Worm (Caenorhabditis elegans) whole organism, late embryonic: ENCODE results near the gene F35A5.2.
A peak's percentile ranks its signal among the peaks of the same experiment; 100 is the strongest.

ENCODE experiments used
- ama-1 ChIP-seq: fragments of 150-350 bp; optimal IDR thresholded peaks from 2 replicates; lab custom pipeline; 2014
- ceh-14 ChIP-seq: sonication (generic microtip); optimal IDR thresholded peaks from 2 replicates; lab custom pipeline; 2016; ENCODE audit warnings: missing genotype, missing genetic modification characterization, missing compliant biosample characterization
- ceh-18 ChIP-seq: sonication (generic microtip); optimal IDR thresholded peaks from 2 replicates; lab custom pipeline; 2016; ENCODE audit warnings: missing genetic modification characterization, missing compliant biosample characterization
- ceh-19 ChIP-seq: fragments of 200-800 bp; sonication (Bioruptor generic); optimal IDR thresholded peaks from 2 replicates; lab custom pipeline; 2018; ENCODE audit warnings: mild to moderate bottlenecking, missing genetic modification characterization, missing compliant biosample characterization
- ceh-22 ChIP-seq: sonication (generic microtip); optimal IDR thresholded peaks from 2 replicates; lab custom pipeline; 2017; ENCODE audit warnings: missing biosample characterization, missing genetic modification characterization
- ceh-24 ChIP-seq: sonication (generic microtip); optimal IDR thresholded peaks from 2 replicates; lab custom pipeline; 2016; ENCODE audit warnings: mild to moderate bottlenecking, missing genetic modification characterization, missing compliant biosample characterization
- ceh-30 ChIP-seq: fragments of 150-350 bp; optimal IDR thresholded peaks from 2 replicates; lab custom pipeline; 2014; ENCODE audit warnings: missing biosample characterization, missing genetic modification characterization
- ceh-31 ChIP-seq: sonication (generic microtip); optimal IDR thresholded peaks from 2 replicates; lab custom pipeline; 2016; ENCODE audit warnings: missing genetic modification characterization, missing compliant biosample characterization
- ceh-45 ChIP-seq: fragments of 200-800 bp; sonication (Bioruptor generic); IDR thresholded peaks from 2 replicates; pipeline ENCODE4 v1.3.6; 2022; ENCODE audit warnings: missing genetic modification reagents, missing genetic modification characterization, missing compliant biosample characterization
- dmd-4 ChIP-seq: sonication (generic microtip); optimal IDR thresholded peaks from 2 replicates; lab custom pipeline; 2016; ENCODE audit warnings: borderline replicate concordance, missing genetic modification characterization, missing compliant biosample characterization
- elt-2 ChIP-seq: sonication (generic microtip); optimal IDR thresholded peaks from 2 replicates; lab custom pipeline; 2016; ENCODE audit warnings: missing genetic modification reagents, missing genetic modification characterization, missing compliant biosample characterization
- elt-4 ChIP-seq: sonication (generic microtip); optimal IDR thresholded peaks from 2 replicates; lab custom pipeline; 2016; ENCODE audit warnings: missing genetic modification characterization, missing compliant biosample characterization
- fax-1 ChIP-seq: sonication (generic microtip); optimal IDR thresholded peaks from 2 replicates; lab custom pipeline; 2016; ENCODE audit warnings: missing genotype, missing genetic modification characterization, missing compliant biosample characterization
- gmeb-2 ChIP-seq: sonication (generic microtip); optimal IDR thresholded peaks from 2 replicates; lab custom pipeline; 2016; ENCODE audit warnings: missing genetic modification characterization, inconsistent platforms, missing compliant biosample characterization
- mec-3 ChIP-seq: sonication (generic microtip); optimal IDR thresholded peaks from 2 replicates; lab custom pipeline; 2016; ENCODE audit warnings: borderline replicate concordance, missing genetic modification characterization, missing compliant biosample characterization
- nfya-1 ChIP-seq: sonication (generic microtip); optimal IDR thresholded peaks from 2 replicates; lab custom pipeline; 2017; ENCODE audit warnings: missing genetic modification characterization, mild to moderate bottlenecking, missing compliant biosample characterization, antibody characterized with exemption, moderate library complexity
- nhr-232 ChIP-seq: sonication (generic microtip); optimal IDR thresholded peaks from 2 replicates; lab custom pipeline; 2016; ENCODE audit warnings: missing genetic modification characterization, missing compliant biosample characterization
- npax-4 ChIP-seq: sonication (generic microtip); optimal IDR thresholded peaks from 2 replicates; lab custom pipeline; 2016; ENCODE audit warnings: missing genetic modification characterization, missing compliant biosample characterization
- odd-2 ChIP-seq: sonication (generic microtip); optimal IDR thresholded peaks from 2 replicates; lab custom pipeline; 2017; ENCODE audit warnings: antibody characterized with exemption, mild to moderate bottlenecking, missing genetic modification characterization, missing compliant biosample characterization
- pag-3 ChIP-seq: sonication (generic microtip); optimal IDR thresholded peaks from 2 replicates; lab custom pipeline; 2016; ENCODE audit warnings: missing compliant biosample characterization, missing genetic modification characterization, borderline replicate concordance
- pat-9 ChIP-seq: fragments of 200-800 bp; sonication (Bioruptor generic); optimal IDR thresholded peaks from 2 replicates; lab custom pipeline; 2018; ENCODE audit warnings: mild to moderate bottlenecking, missing genetic modification characterization, moderate library complexity, missing compliant biosample characterization
- pax-1 ChIP-seq: fragments of 150-350 bp; optimal IDR thresholded peaks from 2 replicates; lab custom pipeline; 2014; ENCODE audit warnings: missing biosample characterization, missing genetic modification characterization
- pha-2 ChIP-seq: sonication (generic microtip); optimal IDR thresholded peaks from 2 replicates; lab custom pipeline; 2017; ENCODE audit warnings: mild to moderate bottlenecking, missing genetic modification characterization, missing compliant biosample characterization
- pros-1 ChIP-seq: fragments of 150-350 bp; optimal IDR thresholded peaks from 2 replicates; lab custom pipeline; 2014; ENCODE audit warnings: missing biosample characterization, missing genetic modification reagents, missing genetic modification characterization
- sdc-2 ChIP-seq: sonication (generic microtip); optimal IDR thresholded peaks from 2 replicates; lab custom pipeline; 2016; ENCODE audit warnings: missing genotype, missing genetic modification characterization, missing compliant biosample characterization
- syd-9 ChIP-seq: sonication (generic microtip); optimal IDR thresholded peaks from 2 replicates; lab custom pipeline; 2016; ENCODE audit warnings: mild to moderate bottlenecking, missing genetic modification characterization, moderate library complexity, missing compliant biosample characterization
- tbx-2 ChIP-seq: sonication (generic microtip); optimal IDR thresholded peaks from 2 replicates; lab custom pipeline; 2016; ENCODE audit warnings: missing genetic modification characterization, missing compliant biosample characterization
- ttx-3 ChIP-seq: sonication (generic microtip); optimal IDR thresholded peaks from 2 replicates; lab custom pipeline; 2016; ENCODE audit warnings: missing genetic modification reagents, missing genetic modification characterization, missing compliant biosample characterization
- unc-42 ChIP-seq: sonication (generic microtip); optimal IDR thresholded peaks from 2 replicates; lab custom pipeline; 2016; ENCODE audit warnings: missing genotype, missing genetic modification characterization, missing compliant biosample characterization
- unc-55 ChIP-seq: sonication (generic microtip); optimal IDR thresholded peaks from 2 replicates; lab custom pipeline; 2017; ENCODE audit warnings: missing biosample characterization, missing genetic modification reagents, missing genetic modification characterization
- unc-86 ChIP-seq: sonication (generic microtip); optimal IDR thresholded peaks from 2 replicates; lab custom pipeline; 2016; ENCODE audit warnings: missing genetic modification characterization, missing compliant biosample characterization
- zip-5 ChIP-seq: sonication (generic microtip); optimal IDR thresholded peaks from 2 replicates; lab custom pipeline; 2016; ENCODE audit warnings: missing genetic modification characterization, missing compliant biosample characterization

Gene F35A5.2

DNA sequence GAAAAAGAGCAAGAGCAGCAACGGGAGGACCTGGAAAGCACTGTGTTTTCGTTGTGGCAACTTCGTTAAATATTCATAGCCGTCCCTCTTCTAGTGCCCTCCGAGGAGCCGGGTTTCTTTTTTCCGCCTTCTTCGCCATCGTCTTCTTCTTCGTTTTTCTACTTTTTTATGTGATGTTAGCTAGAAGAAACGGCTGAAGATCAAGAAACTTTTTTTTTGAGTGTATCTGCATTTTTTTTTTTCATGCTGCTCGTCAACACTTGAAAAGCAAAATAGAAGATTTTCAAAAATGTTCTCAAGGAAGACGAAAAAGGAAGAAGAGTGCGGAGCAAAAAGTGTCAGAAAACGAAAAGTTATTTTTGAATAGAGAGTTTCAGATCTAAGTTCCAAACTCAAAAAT, 22.4 kb downstream of the F35A5.2 start:
- TF ChIP-seq pat-9 (tag; lab: Kevin White, UChicago) (no peak), gmeb-2 (no peak)

DNA sequence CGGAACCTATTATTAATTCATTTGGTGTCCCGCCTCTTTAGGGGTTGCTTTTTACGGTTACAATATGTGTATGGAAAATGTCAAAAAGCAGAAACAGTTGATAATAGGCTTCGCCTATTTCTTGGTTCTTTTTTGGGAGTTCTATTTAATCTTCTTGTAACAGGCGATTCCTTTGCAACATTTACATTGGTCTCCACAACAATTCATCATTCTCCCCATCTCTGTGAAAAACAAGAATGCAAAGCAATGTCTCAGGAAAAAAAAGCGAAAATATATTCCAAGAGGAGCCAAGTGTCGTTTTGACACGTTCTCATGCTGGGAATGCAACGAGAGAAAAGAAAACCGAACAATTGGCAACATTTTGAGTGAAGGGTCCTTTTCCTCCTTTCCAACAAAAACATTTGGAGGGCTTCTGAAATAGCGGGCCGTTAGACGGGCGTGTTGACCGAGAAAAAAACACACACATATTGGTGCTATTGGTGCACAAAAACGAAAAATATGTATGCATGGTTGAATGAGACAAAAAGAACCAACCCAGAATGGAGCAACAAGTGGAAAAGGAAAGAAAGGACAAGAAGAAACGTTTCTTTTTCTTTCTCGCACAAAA, 23.8 kb downstream of the F35A5.2 start:
- TF ChIP-seq ama-1 (lab: Kevin White, UChicago) (no peak), mec-3 (tag; lab: Kevin White, UChicago) (no peak), ceh-22 (tag; lab: Kevin White, UChicago) (no peak), ceh-18 (tag; lab: Kevin White, UChicago) (no peak), unc-86 (tag; lab: Kevin White, UChicago) (no peak), ceh-14 (tag; lab: Kevin White, UChicago) (no peak)

DNA sequence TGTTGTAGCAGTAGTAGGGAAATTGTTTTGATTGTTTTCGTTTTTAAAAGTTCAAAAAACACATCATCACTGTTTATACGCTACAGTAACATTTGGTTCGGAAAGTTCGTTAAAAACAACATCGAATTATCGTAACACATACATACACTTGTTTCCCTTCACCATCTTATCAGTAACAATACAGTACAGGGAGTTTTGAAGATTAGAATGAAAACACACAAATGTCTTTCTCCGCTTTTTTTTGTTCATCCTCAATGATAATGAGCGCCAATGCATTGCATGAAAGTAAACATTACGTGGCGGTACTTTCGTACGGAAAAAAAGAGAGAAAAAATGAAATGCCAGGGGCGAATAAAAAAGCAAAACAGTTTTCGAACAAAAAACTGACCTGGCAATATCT, 24.7 kb downstream of the F35A5.2 start:
- TF ChIP-seq elt-2 (tag; lab: Kevin White, UChicago) (peak; percentile 55), unc-55 (GFP tag; lab: Kevin White, UChicago) (no peak)
- TF ChIP-seq, all 69 proteins: peak for 1

DNA sequence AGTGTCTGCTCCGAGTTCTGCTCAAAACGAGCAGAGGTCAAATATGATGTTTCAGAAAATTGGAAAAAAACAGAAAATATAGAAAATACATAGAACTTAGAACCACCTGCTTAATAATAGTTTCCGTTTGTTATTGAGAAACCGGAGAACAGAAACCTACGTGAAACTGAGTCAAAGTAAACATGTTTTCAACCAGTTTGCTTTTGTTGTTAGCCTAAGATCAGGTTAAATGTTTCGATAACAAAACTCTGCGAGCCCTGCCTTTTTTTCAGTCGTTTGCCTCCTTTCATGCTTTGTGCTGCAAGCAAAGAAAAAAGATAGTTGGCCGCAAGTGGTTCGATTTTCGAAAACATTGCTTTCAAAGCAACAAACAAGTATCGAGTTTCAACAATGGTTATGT, 25.9 kb downstream of the F35A5.2 start:
- no peak for TF ChIP-seq dmd-4 (tag; lab: Kevin White, UChicago)
- no peak for TF ChIP-seq syd-9 (tag; lab: Kevin White, UChicago)
- no peak for TF ChIP-seq sdc-2 (tag; lab: Kevin White, UChicago)
- no peak for TF ChIP-seq ceh-24 (tag; lab: Kevin White, UChicago)
- no peak for TF ChIP-seq pag-3 (tag; lab: Kevin White, UChicago)
- no peak for TF ChIP-seq pha-2 (tag; lab: Kevin White, UChicago)
- TF ChIP-seq unc-42 (tag; lab: Kevin White, UChicago), result no peak
- TF ChIP-seq tbx-2 (tag; lab: Kevin White, UChicago), result no peak
- TF ChIP-seq ceh-31 (tag; lab: Kevin White, UChicago), result no peak
- TF ChIP-seq unc-86 (tag; lab: Kevin White, UChicago), result no peak
- no peak for TF ChIP-seq zip-5 (tag; lab: Kevin White, UChicago)
- TF ChIP-seq ceh-30 (tag; lab: Kevin White, UChicago), result no peak
- no peak for TF ChIP-seq odd-2 (tag; lab: Kevin White, UChicago)
- no peak for TF ChIP-seq pros-1 (tag; lab: Kevin White, UChicago)
- TF ChIP-seq elt-4 (tag; lab: Kevin White, UChicago), result no peak
- no peak for TF ChIP-seq mec-3 (tag; lab: Kevin White, UChicago)
- TF ChIP-seq nhr-232 (tag; lab: Kevin White, UChicago), result no peak

DNA sequence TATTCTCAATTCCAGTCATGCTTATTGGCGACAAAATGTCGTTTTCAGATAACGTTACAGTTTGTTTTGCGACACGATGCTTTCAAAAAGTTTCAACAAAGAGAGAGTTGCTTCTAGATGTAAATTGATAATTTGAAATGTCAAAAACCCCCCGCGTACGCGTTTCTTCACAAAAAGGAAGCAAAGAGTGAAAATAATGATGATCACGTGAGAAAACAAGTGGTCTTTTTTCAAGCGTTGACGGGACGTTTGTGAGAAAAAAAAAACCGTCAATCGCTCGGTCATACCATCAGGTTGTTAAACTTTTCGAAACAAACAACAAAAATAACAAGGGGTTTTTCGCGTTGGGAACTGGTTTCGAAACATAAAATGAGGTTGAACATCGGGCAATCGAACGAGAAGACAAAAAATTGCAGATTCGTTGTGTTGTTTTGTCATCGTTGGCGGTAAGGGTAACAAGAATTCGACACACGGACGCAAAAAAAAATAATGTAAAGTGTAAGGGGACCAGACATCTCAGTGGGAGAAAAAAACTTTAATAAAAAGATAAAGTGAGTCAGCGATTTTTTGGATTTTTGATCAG, 27.2 kb downstream of the F35A5.2 start:
- TF ChIP-seq nfya-1 (tag; lab: Kevin White, UChicago) (no peak), npax-4 (tag; lab: Kevin White, UChicago) (no peak), dmd-4 (tag; lab: Kevin White, UChicago) (no peak), ceh-19 (no peak), sdc-2 (tag; lab: Kevin White, UChicago) (no peak), ceh-45 (no peak), ttx-3 (tag; lab: Kevin White, UChicago) (no peak), fax-1 (tag; lab: Kevin White, UChicago) (no peak), pax-1 (tag; lab: Kevin White, UChicago) (no peak)
